Worm (Caenorhabditis elegans): ENCODE results near the gene H35N09.2.

ce11 chrX:8563663-8564450 lies 41.0 kb downstream of the H35N09.2 start:
- no peak for TF ChIP-seq blmp-1 (tag; optimal IDR thresholded peaks at IDR 0.05; ENCODE audit: insufficient read depth)
- TF ChIP-seq fos-1 (tag; optimal IDR thresholded peaks at IDR 0.05): peak; percentile 75
- no peak for TF ChIP-seq nhr-237 (tag; optimal IDR thresholded peaks at IDR 0.05)
- TF ChIP-seq dmd-4 (tag; optimal IDR thresholded peaks at IDR 0.05): no peak
- no peak for TF ChIP-seq lin-39 (tag; optimal IDR thresholded peaks at IDR 0.05)
- TF ChIP-seq ama-1 (optimal IDR thresholded peaks at IDR 0.05): no peak
- no peak for TF ChIP-seq egl-27 (tag; optimal IDR thresholded peaks at IDR 0.05)
- no peak for TF ChIP-seq snpc-4 (tag; optimal IDR thresholded peaks at IDR 0.05)
- no peak for TF ChIP-seq lsy-2 (tag; optimal IDR thresholded peaks at IDR 0.05)
- no peak for TF ChIP-seq nhr-6 (tag; optimal IDR thresholded peaks at IDR 0.05)
